Worm (Caenorhabditis elegans) whole organism, late embryonic: ENCODE results near the gene del-10.

Experiments used
- T23F11.4 ChIP-seq: fragments of 200-800 bp; sonication (Bioruptor generic); optimal IDR thresholded peaks from 2 replicates; lab custom pipeline; 2018; ENCODE audit warnings: mild to moderate bottlenecking, missing genetic modification characterization, missing compliant biosample characterization
- ceh-18 ChIP-seq: sonication (generic microtip); optimal IDR thresholded peaks from 2 replicates; lab custom pipeline; 2016; ENCODE audit warnings: missing genetic modification characterization, missing compliant biosample characterization
- fkh-6 ChIP-seq: sonication (generic microtip); optimal IDR thresholded peaks from 2 replicates; lab custom pipeline; 2016; ENCODE audit warnings: missing genetic modification characterization, missing compliant biosample characterization
- nhr-11 ChIP-seq: fragments of 150-350 bp; optimal IDR thresholded peaks from 2 replicates; lab custom pipeline; 2014; ENCODE audit warnings: missing biosample characterization, missing genetic modification characterization
- pag-3 ChIP-seq: sonication (generic microtip); optimal IDR thresholded peaks from 2 replicates; lab custom pipeline; 2016; ENCODE audit warnings: missing compliant biosample characterization, missing genetic modification characterization, borderline replicate concordance
- pat-9 ChIP-seq: fragments of 200-800 bp; sonication (Bioruptor generic); optimal IDR thresholded peaks from 2 replicates; lab custom pipeline; 2018; ENCODE audit warnings: mild to moderate bottlenecking, missing genetic modification characterization, moderate library complexity, missing compliant biosample characterization
- pha-4 ChIP-seq: fragments of 150-350 bp; optimal IDR thresholded peaks from 2 replicates; lab custom pipeline; 2018; ENCODE audit warnings: missing biosample characterization, missing genetic modification reagents, missing genetic modification characterization
- rnt-1 ChIP-seq: sonication (generic microtip); optimal IDR thresholded peaks from 2 replicates; lab custom pipeline; 2016; ENCODE audit warnings: missing genetic modification characterization, missing compliant biosample characterization
- sdc-2 ChIP-seq: sonication (generic microtip); optimal IDR thresholded peaks from 2 replicates; lab custom pipeline; 2016; ENCODE audit warnings: missing genotype, missing genetic modification characterization, missing compliant biosample characterization
- zip-5 ChIP-seq: sonication (generic microtip); optimal IDR thresholded peaks from 2 replicates; lab custom pipeline; 2016; ENCODE audit warnings: missing genetic modification characterization, missing compliant biosample characterization

DNA sequence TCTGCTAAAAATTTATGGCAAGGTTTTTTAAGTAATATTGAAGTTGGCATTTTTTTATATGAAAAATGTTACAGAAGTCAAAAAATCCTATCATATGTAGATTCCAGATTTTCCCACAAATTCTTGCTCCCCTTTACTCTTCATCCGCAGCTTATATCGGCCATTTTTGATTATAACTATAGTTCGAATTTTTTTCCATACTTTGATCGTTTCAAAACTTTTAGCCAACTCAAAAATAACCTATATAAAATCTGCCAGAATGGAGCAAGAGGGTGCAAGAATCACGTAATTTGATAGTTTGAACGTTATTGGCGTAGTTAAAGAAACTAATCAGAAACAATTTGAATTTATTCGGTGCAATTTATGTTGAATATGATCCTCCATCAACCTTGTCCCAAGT is 42.0 kb upstream of the del-10 start:
- TF ChIP-seq sdc-2 (tag; lab: Kevin White, UChicago) (no peak), nhr-11 (tag; lab: Kevin White, UChicago) (no peak), T23F11.4 (GFP tag; lab: Kevin White, UChicago) (no peak), zip-5 (tag; lab: Kevin White, UChicago) (no peak), pat-9 (tag; lab: Kevin White, UChicago) (no peak), pha-4 (tag; lab: Kevin White, UChicago) (no peak), fkh-6 (no peak), pag-3 (tag; lab: Kevin White, UChicago) (no peak), rnt-1 (no peak), ceh-18 (no peak)
